Worm (Caenorhabditis elegans): ENCODE measurements around the gene Y54G11A.3.
"Not testable (repeated sequence)": the region's sequence is repeated elsewhere in the genome, so short reads cannot be mapped to it uniquely, and the experiment has no call there.

Y54G11A.3 gene

DNA sequence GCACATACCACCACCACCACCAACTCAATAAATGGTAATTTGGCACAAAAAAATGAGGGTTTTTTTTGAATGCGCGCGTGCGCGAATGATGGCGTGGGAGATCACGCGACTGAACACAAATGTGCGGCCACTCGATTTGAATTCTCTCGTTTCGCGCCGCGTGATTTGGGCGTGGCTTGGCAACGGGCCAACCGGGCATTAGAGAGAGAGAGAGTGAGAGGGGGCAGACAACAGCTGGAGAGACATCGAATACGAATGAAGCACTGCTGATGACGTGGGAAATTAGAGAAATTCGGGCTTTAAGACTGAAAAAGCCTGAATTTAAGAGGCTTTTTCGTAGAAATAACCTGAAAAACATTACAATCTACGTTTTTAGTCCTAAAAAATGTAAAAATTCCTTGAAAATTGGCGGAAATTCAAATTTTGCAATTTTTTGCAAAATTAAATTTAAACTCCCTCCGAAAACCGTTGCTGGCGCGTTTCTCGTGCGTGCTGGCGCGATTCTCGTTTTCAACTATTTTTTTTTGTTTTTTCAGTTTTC lies 25.0 kb upstream of the Y54G11A.3 start:
- TF ChIP-seq unc-62 (GFP tag; optimal IDR thresholded peaks at IDR 0.05): no peak

DNA sequence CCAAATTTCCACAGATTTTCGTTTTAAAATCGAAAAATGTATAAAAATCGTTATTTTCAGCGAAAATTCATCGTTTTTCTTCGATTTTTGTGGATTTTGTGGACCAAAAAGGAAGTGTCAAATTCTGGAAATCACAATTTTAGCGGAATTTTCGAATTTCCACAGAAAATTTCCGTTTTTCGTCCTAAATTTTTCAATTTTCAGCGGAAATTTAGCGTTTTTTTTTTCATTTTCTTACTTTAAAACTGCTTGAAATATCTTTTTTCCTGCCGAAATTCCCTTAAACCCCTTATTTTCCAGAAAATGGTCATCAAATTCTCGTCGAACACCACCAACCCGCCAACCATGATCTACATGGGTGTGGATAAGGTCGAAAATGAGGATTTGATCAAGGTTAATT lies 24.4 kb upstream of the Y54G11A.3 start, which contains the start of gene Y54G11A.2:
Gene Y54G11A.2, plus strand, starts transcription at position 301 of the 400 bp plus-strand sequence.
- TF ChIP-seq unc-62 (GFP tag; optimal IDR thresholded peaks at IDR 0.05): no peak

DNA sequence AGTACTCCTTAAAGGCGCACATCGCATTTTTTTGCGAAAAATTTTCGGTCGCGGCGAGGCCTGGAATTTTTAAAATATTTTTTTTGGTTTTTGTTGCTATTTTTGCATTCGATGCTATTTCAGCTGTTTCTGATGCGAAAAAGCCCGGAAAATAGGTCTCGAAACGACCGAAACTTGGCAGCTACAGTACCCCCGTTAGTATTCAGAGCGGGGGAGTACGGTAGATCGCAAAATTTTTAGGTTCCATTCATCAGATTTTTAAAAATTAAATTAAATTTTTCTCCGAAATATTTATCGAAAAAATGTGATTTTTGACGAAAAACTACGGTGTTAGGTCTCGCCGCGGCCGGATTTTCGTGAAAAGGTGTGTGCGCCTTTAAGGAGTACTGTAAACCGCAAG lies 20.6 kb upstream of the Y54G11A.3 start:
- TF ChIP-seq unc-62 (GFP tag; optimal IDR thresholded peaks at IDR 0.05): no peak

DNA sequence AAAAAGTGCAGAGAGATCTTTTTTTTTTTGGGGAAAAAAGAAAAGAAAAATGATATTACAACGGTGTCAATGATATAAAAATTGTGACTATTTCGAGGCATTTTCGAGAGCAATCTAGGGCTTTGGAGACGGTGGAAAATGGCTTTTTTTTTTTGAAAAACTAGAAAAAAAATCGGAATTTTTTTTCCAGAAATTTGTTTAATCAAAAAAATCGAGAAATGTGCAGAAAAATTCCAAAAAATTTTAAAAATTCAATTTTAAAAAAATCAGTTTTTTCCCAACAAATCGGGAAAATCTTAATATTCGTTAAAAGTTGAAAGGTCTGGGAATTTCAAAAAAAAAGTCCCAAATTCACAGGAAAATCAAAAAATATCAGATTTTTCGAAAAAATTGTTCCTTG lies 19.6 kb upstream of the Y54G11A.3 start, which contains the start of gene Y54G11A.19:
Gene Y54G11A.19, minus strand, starts transcription at position 101 of the 400 bp plus-strand sequence.
- TF ChIP-seq unc-62 (GFP tag; optimal IDR thresholded peaks at IDR 0.05): no peak

DNA sequence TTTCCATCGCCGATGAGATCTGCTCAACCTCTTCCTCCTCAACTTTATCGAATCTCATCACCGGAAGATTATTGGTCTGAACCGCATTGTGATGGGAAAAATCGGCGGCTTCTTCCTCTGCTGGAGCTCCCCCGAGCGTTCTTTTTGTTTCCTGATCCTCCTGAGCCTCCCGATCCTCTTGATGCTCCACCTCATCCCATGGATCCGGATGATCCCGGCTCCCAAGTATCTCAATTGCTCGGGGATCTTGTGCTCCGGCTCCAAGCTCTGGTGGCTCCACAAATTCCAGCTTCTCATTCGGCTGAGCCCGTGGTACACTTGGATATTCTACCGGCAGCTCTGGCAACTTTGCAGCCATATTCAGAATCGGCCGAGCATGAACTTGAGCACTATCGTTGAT lies 18.5 kb upstream of the Y54G11A.3 start:
- TF ChIP-seq unc-62 (GFP tag; optimal IDR thresholded peaks at IDR 0.05): no peak

DNA sequence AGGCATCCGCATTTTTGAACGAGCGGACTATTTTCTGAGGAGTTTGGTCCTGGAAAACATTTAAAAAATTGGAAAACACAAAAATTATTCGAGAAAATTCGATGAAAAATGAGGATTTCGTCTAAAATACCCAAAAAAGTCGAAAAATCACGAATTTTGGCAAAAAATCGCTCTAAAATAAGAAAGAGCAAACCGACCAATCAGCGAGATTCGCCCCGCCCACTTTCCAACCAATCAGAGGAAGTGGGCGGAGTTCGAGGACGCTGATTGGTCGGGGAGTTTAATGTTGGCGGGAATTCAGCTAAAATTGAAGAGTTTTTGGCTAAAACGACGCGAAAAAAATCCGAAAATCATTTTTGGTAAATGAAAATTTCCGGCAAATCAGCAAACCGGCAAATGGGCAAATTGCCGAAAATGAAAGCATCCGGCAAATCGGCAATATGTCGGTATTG lies 7.3 kb upstream of the Y54G11A.3 start, which contains the start of gene Y54G11A.1:
Gene Y54G11A.1, minus strand, starts transcription at position 51 of the 452 bp plus-strand sequence.
- TF ChIP-seq unc-62 (GFP tag; optimal IDR thresholded peaks at IDR 0.05): no peak

DNA sequence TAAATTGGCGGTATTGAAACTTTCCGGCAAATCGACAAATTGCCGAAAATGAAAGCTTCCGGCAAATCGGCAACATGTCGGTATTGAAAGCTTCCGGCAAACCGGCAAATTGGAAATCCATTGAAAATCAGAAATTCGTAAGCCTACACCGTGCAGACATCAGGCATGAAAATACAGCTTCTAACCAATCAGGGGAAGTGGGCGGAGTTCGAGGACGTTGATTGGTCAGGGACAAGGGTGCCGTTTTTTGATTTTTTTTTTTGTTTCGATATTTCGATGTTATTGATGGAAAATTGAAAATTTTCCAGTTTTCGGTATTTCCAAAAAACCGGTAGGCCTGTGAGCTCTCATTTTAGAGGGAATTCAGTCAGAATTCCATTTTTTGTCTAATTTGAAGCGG lies 6.6 kb upstream of the Y54G11A.3 start:
- TF ChIP-seq unc-62 (GFP tag; optimal IDR thresholded peaks at IDR 0.05): no peak

DNA sequence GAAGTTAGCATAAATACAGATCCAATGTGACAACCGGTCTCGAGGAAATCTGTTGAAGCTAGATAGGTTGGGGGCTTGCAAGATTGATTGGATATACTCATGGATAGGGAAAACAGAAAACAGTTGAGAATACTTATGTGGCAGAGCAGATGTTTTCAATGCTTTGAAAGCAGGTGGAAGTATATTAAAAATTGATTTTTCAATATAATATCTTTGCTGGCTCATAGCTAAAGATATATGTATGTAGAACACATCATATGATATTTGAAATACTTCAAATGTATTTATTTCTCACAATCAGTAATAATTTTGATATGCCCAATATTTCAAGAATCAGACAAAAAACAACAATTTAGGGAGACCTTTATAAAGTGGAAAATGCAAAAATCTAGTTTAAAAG lies 10.9 kb downstream of the Y54G11A.3 start, which contains the start of gene srh-41:
Gene srh-41, minus strand, starts transcription at position 101 of the 400 bp plus-strand sequence.
- TF ChIP-seq unc-62 (GFP tag; optimal IDR thresholded peaks at IDR 0.05): no peak

DNA sequence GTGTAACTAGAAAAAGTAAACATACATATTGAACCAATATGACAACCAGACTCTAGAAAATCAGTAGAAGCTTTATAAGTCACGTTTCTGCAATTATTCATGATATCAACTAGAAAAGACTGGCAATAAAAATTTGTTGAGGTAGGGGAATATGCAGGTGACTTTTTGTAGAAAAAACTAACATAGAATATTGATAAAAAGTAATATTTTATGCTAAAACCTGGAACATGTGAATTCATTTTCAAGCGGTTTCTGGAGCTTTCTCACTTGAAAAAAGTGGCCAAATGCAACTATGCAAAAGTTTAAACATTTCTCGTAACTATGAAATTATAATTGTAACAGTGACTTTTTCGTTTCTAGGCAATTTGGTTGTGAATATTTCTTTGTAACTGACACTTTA lies 12.5 kb downstream of the Y54G11A.3 start, which contains the start of gene srh-42:
Gene srh-42, minus strand, starts transcription at position 101 of the 400 bp plus-strand sequence.
- TF ChIP-seq unc-62 (GFP tag; optimal IDR thresholded peaks at IDR 0.05): no peak

DNA sequence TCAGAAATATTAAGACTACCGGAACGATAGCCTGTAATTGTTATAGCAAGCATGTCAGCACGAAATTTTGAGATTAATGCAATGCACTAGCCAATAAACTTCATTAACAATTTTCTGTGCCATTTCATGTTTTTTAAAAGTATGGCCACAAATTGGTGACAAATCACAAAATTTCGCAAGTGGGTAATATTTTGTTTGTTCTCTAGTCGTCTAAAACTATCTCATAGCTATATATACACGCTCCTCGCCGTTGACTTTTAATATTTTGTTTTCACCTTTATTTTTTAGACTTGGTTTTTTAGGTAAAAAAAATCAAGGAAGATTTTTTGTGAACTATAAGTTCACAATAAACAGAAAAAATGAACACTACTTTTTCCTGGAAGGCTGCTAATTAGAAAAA lies 14.4 kb downstream of the Y54G11A.3 start:
- TF ChIP-seq unc-62 (GFP tag; optimal IDR thresholded peaks at IDR 0.05): no peak

DNA sequence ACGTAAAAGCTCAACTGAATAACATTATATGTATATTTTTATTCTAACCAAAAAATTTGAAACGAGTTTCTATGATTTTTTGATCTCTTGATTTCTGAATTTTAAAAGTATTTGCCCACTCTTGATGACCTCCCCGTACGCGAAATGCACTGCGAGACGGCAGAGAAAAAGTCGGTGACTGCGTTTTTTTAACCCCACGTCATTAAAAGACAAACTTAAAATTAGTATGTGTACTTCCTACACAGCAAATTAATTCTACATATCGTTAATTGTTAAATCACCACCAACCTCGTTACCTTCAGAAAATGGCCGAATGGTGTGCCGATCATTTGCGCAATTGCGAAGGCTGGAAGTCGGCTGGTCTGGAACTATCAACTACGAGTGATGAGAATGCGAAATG lies 16.1 kb downstream of the Y54G11A.3 start, which contains the start of gene Y54G11A.4:
Gene Y54G11A.4, plus strand, starts transcription at position 301 of the 400 bp plus-strand sequence.
- no peak for TF ChIP-seq unc-62 (GFP tag; optimal IDR thresholded peaks at IDR 0.05)

DNA sequence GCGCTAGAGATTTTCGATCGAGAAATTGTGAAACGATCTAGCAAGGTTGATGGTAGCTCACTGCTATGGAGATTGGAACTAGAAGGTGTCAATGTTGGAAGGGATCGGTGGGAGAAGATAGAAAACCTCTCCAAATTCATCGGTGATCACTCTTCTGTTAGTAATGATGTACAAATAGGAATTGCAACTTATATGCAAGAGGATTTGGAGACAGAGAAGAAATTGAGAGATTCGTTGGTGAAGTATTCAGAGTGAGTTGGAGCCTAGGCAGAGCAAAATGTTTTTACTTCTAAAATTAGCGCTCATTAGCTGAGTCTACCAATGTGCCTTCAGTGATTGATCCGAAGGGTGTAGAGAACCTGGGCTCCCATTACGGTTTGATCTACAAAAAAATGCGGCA lies 18.0 kb downstream of the Y54G11A.3 start:
- TF ChIP-seq unc-62 (GFP tag; optimal IDR thresholded peaks at IDR 0.05): no peak

DNA sequence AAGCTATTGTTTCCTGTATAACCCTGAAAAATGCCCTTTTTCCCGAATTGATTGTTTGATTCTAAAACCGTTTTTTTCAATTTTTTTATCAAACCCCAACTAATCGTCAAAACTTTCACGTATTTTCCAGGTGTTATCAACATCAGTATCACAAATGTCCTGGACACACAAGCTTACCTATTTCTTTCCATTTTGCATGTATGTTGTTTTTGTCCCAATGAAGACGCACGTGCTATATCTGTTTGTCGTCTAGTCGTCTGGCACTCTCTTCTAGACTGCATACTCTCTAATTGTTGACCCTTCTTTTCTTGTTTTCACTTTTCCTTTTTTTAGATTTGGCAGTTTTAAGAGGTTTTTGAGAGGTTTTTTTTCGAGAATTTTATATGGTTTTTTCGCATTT lies 19.9 kb downstream of the Y54G11A.3 start:
- no peak for TF ChIP-seq unc-62 (GFP tag; optimal IDR thresholded peaks at IDR 0.05)

DNA sequence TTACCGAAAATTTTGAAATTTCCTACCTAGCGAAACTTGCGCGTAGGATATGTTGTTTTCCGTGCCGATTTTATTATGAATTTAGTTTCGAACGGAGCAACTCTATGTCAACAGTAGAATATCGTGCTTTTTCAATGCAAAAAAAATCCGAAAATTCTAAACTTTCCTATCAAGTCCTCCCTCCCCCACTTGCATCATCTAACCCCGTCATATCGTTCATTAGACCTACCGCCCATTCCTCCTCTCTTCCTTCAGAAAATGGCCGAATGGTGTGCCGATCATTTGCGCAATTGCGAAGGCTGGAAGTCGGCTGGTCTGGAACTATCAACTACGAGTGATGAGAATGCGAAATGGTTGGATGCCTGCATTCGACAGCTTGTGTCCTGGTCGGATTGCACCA lies 20.6 kb downstream of the Y54G11A.3 start, which contains the start of gene Y54G11A.7:
Gene Y54G11A.7, plus strand, starts transcription at position 256 of the 400 bp plus-strand sequence.
- TF ChIP-seq unc-62 (GFP tag; optimal IDR thresholded peaks at IDR 0.05): not testable (repeated sequence)

DNA sequence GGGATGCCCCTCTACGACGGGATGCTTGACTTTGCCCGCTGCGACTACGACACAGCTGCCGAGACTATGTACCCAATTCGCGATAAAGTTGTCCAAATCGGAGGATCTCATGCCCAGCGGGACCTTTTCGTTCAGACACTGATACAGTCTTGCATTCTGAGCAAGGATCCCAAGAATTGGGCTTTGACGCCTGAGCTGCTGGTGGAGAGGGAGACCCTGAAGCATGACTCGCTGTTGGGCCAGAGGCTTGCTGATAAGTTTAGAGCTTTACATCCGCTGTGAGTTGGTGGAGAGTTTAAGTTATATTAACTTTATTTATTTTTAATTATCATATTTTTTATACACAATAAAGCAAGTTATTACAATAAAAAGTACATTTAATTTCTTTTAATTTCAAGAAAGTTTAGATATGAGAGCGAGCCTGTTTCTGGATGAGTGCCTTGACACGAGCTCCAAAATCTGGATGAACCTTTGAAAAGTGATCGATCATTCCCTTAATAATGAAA lies 22.9 kb downstream of the Y54G11A.3 start:
- TF ChIP-seq unc-62 (GFP tag; optimal IDR thresholded peaks at IDR 0.05): no peak

DNA sequence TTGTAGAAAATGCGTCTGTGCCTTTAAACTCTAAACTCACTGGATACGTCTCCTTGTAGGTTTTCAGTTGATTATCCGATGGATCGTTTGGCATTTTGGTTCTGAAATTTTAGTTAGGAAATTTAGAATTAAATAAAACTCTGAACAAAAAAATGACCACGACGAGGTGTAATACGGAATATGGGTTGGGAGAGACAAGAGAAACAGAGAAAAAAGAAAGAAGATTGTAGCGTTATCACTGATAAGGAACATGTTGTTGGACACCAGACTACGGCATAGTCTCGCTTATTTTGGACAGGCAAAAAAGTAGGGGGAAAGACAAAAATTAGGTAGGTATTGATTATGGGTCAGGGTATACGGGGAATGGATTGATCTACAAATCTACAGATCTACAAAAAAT lies 25.5 kb downstream of the Y54G11A.3 start, which contains the start of gene ctl-2:
Gene ctl-2, minus strand, starts transcription at position 101 of the 400 bp plus-strand sequence.
- not testable (repeated sequence) for TF ChIP-seq unc-62 (GFP tag; optimal IDR thresholded peaks at IDR 0.05)

DNA sequence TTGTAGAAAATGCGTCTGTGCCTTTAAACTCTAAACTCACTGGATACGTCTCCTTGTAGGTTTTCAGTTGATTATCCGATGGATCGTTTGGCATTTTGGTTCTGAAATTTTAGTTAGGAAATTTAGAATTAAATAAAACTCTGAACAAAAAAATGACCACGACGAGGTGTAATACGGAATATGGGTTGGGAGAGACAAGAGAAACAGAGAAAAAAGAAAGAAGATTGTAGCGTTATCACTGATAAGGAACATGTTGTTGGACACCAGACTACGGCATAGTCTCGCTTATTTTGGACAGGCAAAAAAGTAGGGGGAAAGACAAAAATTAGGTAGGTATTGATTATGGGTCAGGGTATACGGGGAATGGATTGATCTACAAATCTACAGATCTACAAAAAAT lies 29.7 kb downstream of the Y54G11A.3 start, which contains the start of gene ctl-1:
Gene ctl-1, minus strand, starts transcription at position 101 of the 400 bp plus-strand sequence.
- TF ChIP-seq unc-62 (GFP tag; optimal IDR thresholded peaks at IDR 0.05): not testable (repeated sequence)
